Worm (Caenorhabditis elegans) whole organism, young adult: ENCODE data around the gene C52E4.7.

Experiments used
- lir-1 ChIP-seq: fragments of 200-800 bp; sonication (Bioruptor generic); conservative IDR thresholded peaks from 2 replicates; pipeline ENCODE4 v1.3.6; 2022; ENCODE audit warnings: missing genetic modification reagents, missing genetic modification characterization, missing compliant biosample characterization
- snpc-4 ChIP-seq, 5 experiments: fragments of 150-350 bp in 1 of 5; sonication (generic microtip) in 4 of 5; optimal IDR thresholded peaks; 2 replicates each; lab custom pipeline; 2014 to 2018; ENCODE audit warnings: missing genetic modification characterization in 5 of 5, missing biosample characterization in 3 of 5, antibody characterized with exemption in 2 of 5, mild to moderate bottlenecking in 2 of 5, missing compliant biosample characterization in 2 of 5, missing genotype in 2 of 5, moderate library complexity in 2 of 5, missing genetic modification reagents in 1 of 5

- TF ChIP-seq lir-1: no peak
- TF ChIP-seq snpc-4 (GFP tag; optimal IDR thresholded peaks at IDR 0.05; lab: Kevin White, UChicago): no peak
- TF ChIP-seq snpc-4 (tag; optimal IDR thresholded peaks at IDR 0.05; lab: Kevin White, UChicago): no peak
Observed at ce11 chrV:11955617-11956016, 38.5 kb upstream of the C52E4.7 start.
